Worm (Caenorhabditis elegans): Measurements from ENCODE around the gene trm-2A.

- TF ChIP-seq mxl-3 (GFP tag; optimal IDR thresholded peaks at IDR 0.05) = no peak
- no peak for TF ChIP-seq aha-1 (tag)
- no peak for TF ChIP-seq nhr-237 (tag; optimal IDR thresholded peaks at IDR 0.05)
- TF ChIP-seq nhr-25 (tag; optimal IDR thresholded peaks at IDR 0.05; ENCODE audit: borderline replicate concordance, insufficient read depth) = no peak
- TF ChIP-seq aly-2 (tag; optimal IDR thresholded peaks at IDR 0.05) = no peak
- TF ChIP-seq lin-13 (GFP tag; optimal IDR thresholded peaks at IDR 0.05) = no peak
- no peak for TF ChIP-seq snpc-4 (tag; optimal IDR thresholded peaks at IDR 0.05)
These were observed 37.8 kb downstream of the trm-2A start for ce11 chrV:942556-942955.
